Fruit fly (Drosophila melanogaster) whole organism, adult: Measurements from ENCODE around the gene CG42740.

Experiments
- CG11617 ChIP-seq: fragments of 200-800 bp; sonication (Bioruptor generic); optimal IDR thresholded peaks from 2 replicates; lab custom pipeline; 2017; ENCODE audit warnings: mild to moderate bottlenecking, missing biosample characterization, missing genetic modification reagents, missing genetic modification characterization
- CG12768 ChIP-seq: fragments of 200-800 bp; sonication (Bioruptor generic); optimal IDR thresholded peaks from 2 replicates; lab custom pipeline; 2017; ENCODE audit warnings: missing biosample characterization, missing genetic modification characterization, mild to moderate bottlenecking, moderate library complexity, missing genetic modification reagents
- CG14711 ChIP-seq: fragments of 200-800 bp; sonication (Bioruptor generic); optimal IDR thresholded peaks from 2 replicates; lab custom pipeline; 2018; ENCODE audit warnings: missing biosample characterization, mild to moderate bottlenecking, missing genetic modification characterization, moderate library complexity
- CG1620 ChIP-seq: fragments of 200-800 bp; sonication (Bioruptor generic); optimal IDR thresholded peaks from 2 replicates; lab custom pipeline; 2016; ENCODE audit warnings: missing biosample characterization, missing genetic modification characterization
- CG33017 ChIP-seq: fragments of 200-800 bp; sonication (Bioruptor generic); optimal IDR thresholded peaks from 2 replicates; lab custom pipeline; 2018; ENCODE audit warnings: missing biosample characterization, mild to moderate bottlenecking, missing genetic modification characterization, moderate library complexity
- CG5204 ChIP-seq: fragments of 200-800 bp; sonication (Bioruptor generic); optimal IDR thresholded peaks from 2 replicates; lab custom pipeline; 2016; ENCODE audit warnings: missing biosample characterization, missing genetic modification characterization
- CG7045 ChIP-seq: fragments of 200-800 bp; sonication (Bioruptor generic); optimal IDR thresholded peaks from 2 replicates; lab custom pipeline; 2017; ENCODE audit warnings: missing biosample characterization, mild to moderate bottlenecking, missing genetic modification characterization
- CG7101 ChIP-seq: fragments of 200-800 bp; sonication (Bioruptor generic); optimal IDR thresholded peaks from 2 replicates; lab custom pipeline; 2018; ENCODE audit warnings: missing biosample characterization, mild to moderate bottlenecking, missing genetic modification characterization, moderate library complexity
- Clk ChIP-seq: fragments of 200-800 bp; sonication (Bioruptor generic); optimal IDR thresholded peaks from 2 replicates; lab custom pipeline; 2017; ENCODE audit warnings: missing biosample characterization, missing genetic modification characterization
- Crg-1 ChIP-seq: fragments of 200-800 bp; sonication (Bioruptor generic); optimal IDR thresholded peaks from 2 replicates; lab custom pipeline; 2016; ENCODE audit warnings: missing biosample characterization, missing genetic modification characterization
- Hr96 ChIP-seq: fragments of 200-800 bp; sonication (Bioruptor generic); optimal IDR thresholded peaks from 2 replicates; lab custom pipeline; 2016; ENCODE audit warnings: missing biosample characterization, missing genetic modification characterization
- Mnt ChIP-seq: fragments of 200-800 bp; sonication (Bioruptor generic); optimal IDR thresholded peaks from 2 replicates; lab custom pipeline; 2016; ENCODE audit warnings: missing biosample characterization, mild to moderate bottlenecking, missing genetic modification characterization
- bab1 ChIP-seq: fragments of 200-800 bp; sonication (Bioruptor generic); optimal IDR thresholded peaks from 3 replicates; lab custom pipeline; 2019; ENCODE audit warnings: missing biosample characterization, mild to moderate bottlenecking, missing genetic modification characterization, moderate library complexity
- cic ChIP-seq: fragments of 200-800 bp; sonication (Bioruptor generic); optimal IDR thresholded peaks from 2 replicates; lab custom pipeline; 2017; ENCODE audit warnings: missing biosample characterization, mild to moderate bottlenecking, missing genetic modification characterization, moderate library complexity
- cnc ChIP-seq, 2 experiments: fragments of >200 bp; optimal IDR thresholded peaks; 2 replicates each; lab custom pipeline; 2017
- kay ChIP-seq: fragments of 200-800 bp; sonication (Bioruptor generic); peaks from one replicate; lab custom pipeline; 2016; ENCODE audit warnings: missing biosample characterization, missing genetic modification characterization, borderline replicate concordance
- ovo ChIP-seq: fragments of 200-800 bp; sonication (Bioruptor generic); optimal IDR thresholded peaks from 2 replicates; lab custom pipeline; 2016; ENCODE audit warnings: missing biosample characterization, missing genetic modification characterization
- pad ChIP-seq: fragments of 200-800 bp; sonication (Bioruptor generic); optimal IDR thresholded peaks from 3 replicates; lab custom pipeline; 2017; ENCODE audit warnings: missing biosample characterization, missing genetic modification characterization, mild to moderate bottlenecking, moderate library complexity, missing genetic modification reagents
- tj ChIP-seq: fragments of 200-800 bp; sonication (Bioruptor generic); optimal IDR thresholded peaks from 3 replicates; lab custom pipeline; 2017; ENCODE audit warnings: missing biosample characterization, mild to moderate bottlenecking, missing genetic modification characterization, moderate library complexity
- toe ChIP-seq: fragments of 200-800 bp; sonication (Bioruptor generic); optimal IDR thresholded peaks from 2 replicates; lab custom pipeline; 2016; ENCODE audit warnings: missing biosample characterization, missing genetic modification characterization

CG42740 gene

dm6 chr3R:30453236-30453635 lies 30.5 kb upstream of the CG42740 start:
- TF ChIP-seq Crg-1 (GFP tag; lab: Kevin White, UChicago), result no peak
- no peak for TF ChIP-seq CG33017 (tag; lab: Kevin White, UChicago)
- no peak for TF ChIP-seq CG5204
- no peak for TF ChIP-seq CG12768 (GFP tag; lab: Kevin White, UChicago)
- no peak for TF ChIP-seq CG7045
- peak; percentile 67 for TF ChIP-seq kay (GFP tag; lab: Kevin White, UChicago)
- TF ChIP-seq Hr96, result no peak
- no peak for TF ChIP-seq ovo (GFP tag; lab: Kevin White, UChicago)

- TF ChIP-seq kay (GFP tag; lab: Kevin White, UChicago) (peak; percentile 87), CG14711 (no peak)
Measured at dm6 chr3R:30450690-30451343, 28.0 kb upstream of the CG42740 start.

dm6 chr3R:30450224-30450623 lies 27.5 kb upstream of the CG42740 start:
- TF ChIP-seq CG5204 (peak; percentile 73), tj (GFP tag; lab: Kevin White, UChicago) (peak; percentile 45), kay (GFP tag; lab: Kevin White, UChicago) (peak; percentile 96), CG7045 (peak; percentile 47), Clk (GFP tag; lab: Kevin White, UChicago) (peak; percentile 18), CG33017 (tag; lab: Kevin White, UChicago) (peak; percentile 4), CG7101 (tag; lab: Kevin White, UChicago) (peak; percentile 61), pad (peak; percentile 25), Hr96 (peak; percentile 67), Mnt (GFP tag; lab: Kevin White, UChicago) (peak; percentile 93), CG11617 (GFP tag; lab: Kevin White, UChicago) (peak; percentile 73), cnc (optimal IDR thresholded peaks at IDR 0.05; lab: Kevin White, UChicago) (no peak), ovo (GFP tag; lab: Kevin White, UChicago) (peak; percentile 89), Crg-1 (GFP tag; lab: Kevin White, UChicago) (peak; percentile 81), CG12768 (GFP tag; lab: Kevin White, UChicago) (peak; percentile 41), CG14711 (no peak), cic (GFP tag; lab: Kevin White, UChicago) (peak; percentile 72), toe (GFP tag; lab: Kevin White, UChicago) (peak; percentile 38), bab1 (peak; percentile 75), CG1620 (GFP tag; lab: Kevin White, UChicago) (peak; percentile 87)

- TF ChIP-seq kay (GFP tag; lab: Kevin White, UChicago), result peak; percentile 40
- no peak for TF ChIP-seq CG1620 (GFP tag; lab: Kevin White, UChicago)
- TF ChIP-seq Crg-1 (GFP tag; lab: Kevin White, UChicago), result no peak
- TF ChIP-seq tj (GFP tag; lab: Kevin White, UChicago), result no peak
- TF ChIP-seq CG12768 (GFP tag; lab: Kevin White, UChicago), result no peak
- no peak for TF ChIP-seq CG7101 (tag; lab: Kevin White, UChicago)
Measured at dm6 chr3R:30449446-30449845, 26.7 kb upstream of the CG42740 start.

dm6 chr3R:30444946-30445345 lies 22.2 kb upstream of the CG42740 start, which contains the start of gene Osi23:
Osi23 (minus strand) TSS chr3R:30445046.
- TF ChIP-seq CG7101 (tag; lab: Kevin White, UChicago) (no peak), cnc (optimal IDR thresholded peaks at IDR 0.05; lab: Kevin White, UChicago) (no peak), CG1620 (GFP tag; lab: Kevin White, UChicago) (no peak), Mnt (GFP tag; lab: Kevin White, UChicago) (no peak), Crg-1 (GFP tag; lab: Kevin White, UChicago) (no peak), CG7045 (no peak), pad (no peak), cic (GFP tag; lab: Kevin White, UChicago) (no peak), CG5204 (no peak), CG33017 (tag; lab: Kevin White, UChicago) (no peak), tj (GFP tag; lab: Kevin White, UChicago) (no peak), CG11617 (GFP tag; lab: Kevin White, UChicago) (no peak), ovo (GFP tag; lab: Kevin White, UChicago) (no peak)

- TF ChIP-seq kay (GFP tag; lab: Kevin White, UChicago) (peak; percentile 86), Clk (GFP tag; lab: Kevin White, UChicago) (no peak), cic (GFP tag; lab: Kevin White, UChicago) (no peak)
Measured at dm6 chr3R:30443549-30444133, 20.9 kb upstream of the CG42740 start, which contains the start of gene CG15537. CG15537 (minus strand) TSS chr3R:30443599.
